Fruit fly (Drosophila melanogaster) whole organism, embryonic: Measurements from ENCODE around the gene CG14439.

Experiments used
- B-H2 ChIP-seq: fragments of 200-800 bp; sonication (Bioruptor generic); optimal IDR thresholded peaks from 2 replicates; lab custom pipeline; 2018; ENCODE audit warnings: missing biosample characterization, mild to moderate bottlenecking, missing genetic modification characterization
- CG10267 ChIP-seq: fragments of 200-800 bp; sonication (Bioruptor generic); optimal IDR thresholded peaks from 2 replicates; lab custom pipeline; 2018; ENCODE audit warnings: missing biosample characterization, mild to moderate bottlenecking, missing genetic modification characterization, moderate library complexity
- CG10979 ChIP-seq: fragments of 200-800 bp; sonication (Bioruptor generic); optimal IDR thresholded peaks from 2 replicates; lab custom pipeline; 2018; ENCODE audit warnings: missing biosample characterization, mild to moderate bottlenecking, missing genetic modification characterization, moderate library complexity
- CG13123 ChIP-seq: fragments of 200-800 bp; sonication (Bioruptor generic); optimal IDR thresholded peaks from 2 replicates; lab custom pipeline; 2016; ENCODE audit warnings: missing biosample characterization, missing genetic modification characterization
- CG13894 ChIP-seq: fragments of 200-800 bp; sonication (Bioruptor generic); optimal IDR thresholded peaks from 3 replicates; lab custom pipeline; 2018; ENCODE audit warnings: missing biosample characterization, mild to moderate bottlenecking, missing genetic modification characterization, moderate library complexity
- CG14965 ChIP-seq: fragments of 200-800 bp; sonication (Bioruptor generic); optimal IDR thresholded peaks from 2 replicates; lab custom pipeline; 2016; ENCODE audit warnings: missing biosample characterization, missing genetic modification characterization, borderline replicate concordance
- CG15601 ChIP-seq: fragments of 200-800 bp; sonication (Bioruptor generic); optimal IDR thresholded peaks from 3 replicates; lab custom pipeline; 2019; ENCODE audit warnings: missing biosample characterization, mild to moderate bottlenecking, missing genetic modification characterization, moderate library complexity
- CG17829 ChIP-seq: fragments of 200-800 bp; optimal IDR thresholded peaks from 2 replicates; lab custom pipeline; 2019; ENCODE audit warnings: missing biosample characterization, mild to moderate bottlenecking, missing genetic modification characterization, moderate library complexity
- CG18011 ChIP-seq: fragments of 200-800 bp; sonication (Bioruptor generic); optimal IDR thresholded peaks from 2 replicates; lab custom pipeline; 2017; ENCODE audit warnings: missing biosample characterization, missing genetic modification characterization, mild to moderate bottlenecking, moderate library complexity, missing genotype
- CG3281 ChIP-seq: fragments of 200-800 bp; sonication (Bioruptor generic); optimal IDR thresholded peaks from 3 replicates; lab custom pipeline; 2017; ENCODE audit warnings: missing biosample characterization, mild to moderate bottlenecking, missing genetic modification characterization
- CG4360 ChIP-seq: fragments of 200-800 bp; sonication (Bioruptor generic); IDR thresholded peaks from 2 replicates; pipeline ENCODE4 v1.3.6; 2022; ENCODE audit warnings: missing biosample characterization, missing genetic modification characterization
- CG6765 ChIP-seq: fragments of 200-800 bp; sonication (Bioruptor generic); optimal IDR thresholded peaks from 3 replicates; lab custom pipeline; 2017; ENCODE audit warnings: missing biosample characterization, mild to moderate bottlenecking, missing genetic modification characterization
- CG7372 ChIP-seq: fragments of 200-800 bp; sonication (Bioruptor generic); IDR thresholded peaks from 2 replicates; pipeline ENCODE4 v1.3.6; 2022; ENCODE audit warnings: missing biosample characterization, missing genetic modification characterization
- CG8359 ChIP-seq: fragments of 200-800 bp; sonication (Bioruptor generic); optimal IDR thresholded peaks from 2 replicates; lab custom pipeline; 2017; ENCODE audit warnings: missing biosample characterization, mild to moderate bottlenecking, missing genetic modification characterization, borderline replicate concordance
- CG8944 ChIP-seq: fragments of 200-800 bp; sonication (Bioruptor generic); optimal IDR thresholded peaks from 3 replicates; lab custom pipeline; 2016; ENCODE audit warnings: missing biosample characterization, missing genetic modification characterization
- CTCF ChIP-seq: fragments of 200-800 bp; sonication (Bioruptor generic); optimal IDR thresholded peaks from 2 replicates; lab custom pipeline; 2017; ENCODE audit warnings: missing biosample characterization, mild to moderate bottlenecking, missing genetic modification characterization, moderate library complexity
- CkIIα-i1 ChIP-seq: fragments of 200-800 bp; sonication (Bioruptor generic); IDR thresholded peaks from 2 replicates; pipeline ENCODE4 v1.3.6; 2022; ENCODE audit warnings: missing biosample characterization, missing genetic modification characterization
- D19A ChIP-seq: fragments of 200-800 bp; optimal IDR thresholded peaks from 3 replicates; lab custom pipeline; 2019; ENCODE audit warnings: missing biosample characterization, mild to moderate bottlenecking, missing genetic modification characterization, moderate library complexity
- Dad ChIP-seq: fragments of 200-800 bp; sonication (Bioruptor generic); optimal IDR thresholded peaks from 3 replicates; lab custom pipeline; 2016; ENCODE audit warnings: missing biosample characterization, missing genetic modification characterization
- E2f1 ChIP-seq: fragments of 200-800 bp; sonication (Bioruptor generic); IDR thresholded peaks from 2 replicates; pipeline ENCODE4 v1.3.6; 2022; ENCODE audit warnings: missing biosample characterization, missing genetic modification characterization
- Hr39 ChIP-seq: fragments of >200 bp; optimal IDR thresholded peaks from 2 replicates; lab custom pipeline; 2017
- Lhr ChIP-seq: fragments of 200-800 bp; sonication (Bioruptor generic); optimal IDR thresholded peaks from 3 replicates; lab custom pipeline; 2017; ENCODE audit warnings: mild to moderate bottlenecking, missing biosample characterization, missing genetic modification reagents, missing genetic modification characterization
- Lim3 ChIP-seq: fragments of 200-800 bp; sonication (Bioruptor generic); IDR thresholded peaks from 2 replicates; pipeline ENCODE4 v1.3.6; 2022; ENCODE audit warnings: missing biosample characterization, missing genetic modification characterization
- Lpt ChIP-seq: fragments of >200 bp; optimal IDR thresholded peaks from 2 replicates; lab custom pipeline; 2018; ENCODE audit warnings: missing biosample characterization, missing genetic modification characterization
- MTF-1 ChIP-seq: fragments of 200-800 bp; sonication (Bioruptor generic); optimal IDR thresholded peaks from 2 replicates; lab custom pipeline; 2018; ENCODE audit warnings: missing biosample characterization, mild to moderate bottlenecking, missing genetic modification characterization, borderline replicate concordance
- Meics ChIP-seq: fragments of 200-800 bp; sonication (Bioruptor generic); optimal IDR thresholded peaks from 2 replicates; lab custom pipeline; 2017; ENCODE audit warnings: missing biosample characterization, mild to moderate bottlenecking, missing genetic modification characterization
- Myb ChIP-seq: fragments of 200-800 bp; sonication (Bioruptor generic); optimal IDR thresholded peaks from 2 replicates; lab custom pipeline; 2016; ENCODE audit warnings: missing biosample characterization, missing genetic modification characterization
- Poxn ChIP-seq: fragments of 200-800 bp; sonication (Bioruptor generic); IDR thresholded peaks from 2 replicates; pipeline ENCODE4 v1.3.6; 2022; ENCODE audit warnings: missing biosample characterization, missing genetic modification characterization
- YL-1 ChIP-seq: fragments of 200-800 bp; sonication (Bioruptor generic); optimal IDR thresholded peaks from 3 replicates; lab custom pipeline; 2017; ENCODE audit warnings: missing biosample characterization, mild to moderate bottlenecking, missing genetic modification characterization
- ab ChIP-seq: fragments of 200-800 bp; sonication (Bioruptor generic); optimal IDR thresholded peaks from 2 replicates; lab custom pipeline; 2016; ENCODE audit warnings: missing biosample characterization, missing genetic modification characterization
- ap ChIP-seq: fragments of 200-800 bp; sonication (Bioruptor generic); IDR thresholded peaks from 2 replicates; pipeline ENCODE4 v1.3.6; 2022; ENCODE audit warnings: missing biosample characterization, missing genetic modification characterization
- bab2 ChIP-seq: fragments of 200-800 bp; sonication (Bioruptor generic); optimal IDR thresholded peaks from 2 replicates; lab custom pipeline; 2016; ENCODE audit warnings: missing biosample characterization, missing genetic modification characterization
- croc ChIP-seq: fragments of 200-800 bp; sonication (Bioruptor generic); conservative IDR thresholded peaks from 3 replicates; pipeline ENCODE4 v1.3.6; 2022; ENCODE audit warnings: missing biosample characterization, missing genetic modification characterization
- dati ChIP-seq: fragments of 200-800 bp; sonication (Bioruptor generic); IDR thresholded peaks from 2 replicates; pipeline ENCODE4 v1.3.6; 2022; ENCODE audit warnings: missing biosample characterization, missing genetic modification characterization
- dm ChIP-seq: fragments of 200-800 bp; sonication (Bioruptor generic); optimal IDR thresholded peaks from 3 replicates; lab custom pipeline; 2016; ENCODE audit warnings: missing biosample characterization, missing genetic modification characterization
- emc ChIP-seq: fragments of 200-800 bp; sonication (Bioruptor generic); optimal IDR thresholded peaks from 2 replicates; lab custom pipeline; 2016; ENCODE audit warnings: missing biosample characterization, missing genetic modification characterization
- en ChIP-seq: fragments of 200-800 bp; sonication (Bioruptor generic); optimal IDR thresholded peaks from 2 replicates; lab custom pipeline; 2016; ENCODE audit warnings: missing biosample characterization, missing genetic modification characterization
- hb ChIP-seq: fragments of 200-800 bp; sonication (Bioruptor generic); IDR thresholded peaks from 3 replicates; pipeline ENCODE4 v1.3.6; 2022; ENCODE audit warnings: missing biosample characterization, missing genetic modification characterization; ENCODE audit not compliant: partially characterized antibody
- ken ChIP-seq: fragments of 200-800 bp; sonication (Bioruptor generic); IDR thresholded peaks from 3 replicates; pipeline ENCODE4 v1.3.6; 2022; ENCODE audit warnings: missing biosample characterization, missing genetic modification characterization
- lab ChIP-seq: fragments of 200-800 bp; sonication (Bioruptor generic); optimal IDR thresholded peaks from 3 replicates; lab custom pipeline; 2017; ENCODE audit warnings: missing biosample characterization, missing genetic modification characterization, mild to moderate bottlenecking, moderate library complexity, missing genetic modification reagents
- oc ChIP-seq: fragments of 200-800 bp; sonication (Bioruptor generic); optimal IDR thresholded peaks from 2 replicates; lab custom pipeline; 2018; ENCODE audit warnings: missing biosample characterization, mild to moderate bottlenecking, missing genetic modification characterization, moderate library complexity
- peb ChIP-seq: fragments of 200-800 bp; sonication (Bioruptor generic); IDR thresholded peaks from 2 replicates; pipeline ENCODE4 v1.3.6; 2022; ENCODE audit warnings: missing biosample characterization, missing genetic modification characterization
- ranshi ChIP-seq: fragments of 200-800 bp; sonication (Bioruptor generic); IDR thresholded peaks from 2 replicates; pipeline ENCODE4 v1.3.6; 2022; ENCODE audit warnings: missing biosample characterization, missing genetic modification characterization
- seq ChIP-seq: fragments of 200-800 bp; sonication (Bioruptor generic); IDR thresholded peaks from 2 replicates; pipeline ENCODE4 v1.3.6; 2022; ENCODE audit warnings: missing biosample characterization, missing genetic modification characterization
- slp2 ChIP-seq: fragments of 200-800 bp; sonication (Bioruptor generic); optimal IDR thresholded peaks from 2 replicates; lab custom pipeline; 2016; ENCODE audit warnings: missing biosample characterization, missing genetic modification characterization
- trh ChIP-seq: fragments of 200-800 bp; sonication (Bioruptor generic); optimal IDR thresholded peaks from 2 replicates; lab custom pipeline; 2016; ENCODE audit warnings: missing biosample characterization, missing genetic modification characterization
- ttk ChIP-seq: fragments of 200-800 bp; sonication (Bioruptor generic); IDR thresholded peaks from 2 replicates; pipeline ENCODE4 v2.1.2; 2022; ENCODE audit warnings: missing biosample characterization, missing genetic modification characterization
- tx ChIP-seq: fragments of 200-800 bp; sonication (Bioruptor generic); optimal IDR thresholded peaks from 2 replicates; lab custom pipeline; 2016; ENCODE audit warnings: missing biosample characterization, missing genetic modification characterization
- zen2 ChIP-seq: fragments of 200-800 bp; sonication (Bioruptor generic); IDR thresholded peaks from 3 replicates; pipeline ENCODE4 v1.3.6; 2022; ENCODE audit warnings: missing biosample characterization, missing genetic modification characterization; ENCODE audit not compliant: partially characterized antibody
- zfh1 ChIP-seq: fragments of 200-800 bp; sonication (Bioruptor generic); IDR thresholded peaks from 3 replicates; pipeline ENCODE4 v1.3.6; 2022; ENCODE audit warnings: missing biosample characterization, missing genetic modification characterization

Gene CG14439

DNA sequence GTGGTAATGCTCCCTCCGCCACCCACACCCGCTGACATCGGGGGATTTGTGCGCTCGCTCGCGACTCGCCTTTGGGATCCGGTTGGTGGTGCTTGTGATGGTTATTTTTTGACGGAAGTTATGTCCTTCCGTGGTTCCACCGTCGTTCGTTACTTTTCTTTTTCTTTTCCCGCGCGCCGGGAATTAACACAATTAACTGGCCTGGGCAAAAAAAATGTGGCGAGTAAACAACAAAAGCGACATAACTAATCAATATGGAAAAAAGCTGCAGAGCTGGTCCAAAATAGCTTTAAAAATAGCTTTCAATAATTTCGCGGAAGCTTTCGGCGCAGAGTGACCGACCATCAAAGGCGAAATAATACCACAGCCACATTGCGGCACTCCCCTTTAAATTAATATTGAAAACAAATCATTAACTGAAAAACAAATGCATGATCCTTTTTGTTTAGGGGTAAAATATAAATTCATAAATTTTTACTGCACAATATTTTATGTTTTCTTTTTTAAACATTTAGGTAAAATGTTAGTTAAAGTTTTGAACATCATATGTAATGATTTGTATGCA lies 49.0 kb upstream of the CG14439 start, which contains the start of gene CG14440 (continued):
- TF ChIP-seq hb (GFP tag; lab: Robert Waterston, UW) (no peak), YL-1 (GFP tag; lab: Kevin White, UChicago) (peak; percentile 54), CG7372 (no peak), seq (GFP tag; lab: Robert Waterston, UW) (peak; percentile 35; the same call in 1 of the 2 replicates), B-H2 (GFP tag; lab: Kevin White, UChicago) (no peak), CG15601 (tag; lab: Kevin White, UChicago) (peak; percentile 30), zen2 (GFP tag; lab: Robert Waterston, UW) (no peak), Lhr (GFP tag; lab: Kevin White, UChicago) (peak; percentile 7), ttk (GFP tag; lab: Robert Waterston, UW) (no peak), ab (no peak), Meics (GFP tag; lab: Kevin White, UChicago) (no peak)

DNA sequence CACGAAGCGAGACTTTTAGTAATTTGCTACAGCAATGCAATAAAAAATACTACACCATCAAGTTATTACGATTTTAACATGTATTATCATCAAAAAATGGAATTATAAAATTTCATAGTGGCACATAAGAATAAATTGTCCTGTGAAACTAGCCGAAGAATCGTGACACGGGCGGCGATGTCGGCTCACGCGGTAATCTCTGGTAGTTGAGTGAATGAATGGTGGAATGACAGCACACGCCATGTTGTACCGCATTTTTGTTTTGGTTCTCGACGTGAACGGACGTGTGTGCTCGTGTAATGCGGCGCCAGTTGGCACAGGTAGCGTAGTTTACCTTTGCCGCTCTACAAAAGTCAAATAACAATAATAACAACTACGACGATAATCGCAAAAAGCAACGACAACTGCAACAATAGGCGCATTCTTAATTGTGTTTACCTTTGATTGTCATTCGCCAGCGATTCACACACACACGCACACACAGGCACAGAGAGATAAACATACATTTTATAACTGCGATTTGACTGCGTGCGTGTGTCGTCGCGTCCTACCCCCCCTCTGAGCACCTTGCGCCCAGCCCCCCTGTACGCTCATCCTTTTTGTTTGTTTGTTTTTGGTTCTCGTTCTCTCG lies 48.0 kb upstream of the CG14439 start, which contains the start of gene CG14441:
CG14441 (plus strand) TSS at position 254 of the 631 bp plus-strand sequence.
- no peak for TF ChIP-seq oc (tag; lab: Kevin White, UChicago)
- TF ChIP-seq croc (GFP tag; lab: Robert Waterston, UW), result no peak
- no peak for TF ChIP-seq CkIIα-i1 (GFP tag; lab: Robert Waterston, UW)
- TF ChIP-seq ken, result no peak
- peak; percentile 78 for TF ChIP-seq CG3281 (GFP tag; lab: Kevin White, UChicago)
- no peak for TF ChIP-seq Lpt
- TF ChIP-seq CG13894 (tag; lab: Kevin White, UChicago), result peak; percentile 77
- TF ChIP-seq CG17829 (tag; lab: Kevin White, UChicago), result peak; percentile 47
- peak; percentile 75 for TF ChIP-seq lab (GFP tag; lab: Kevin White, UChicago)
- peak; percentile 42 for TF ChIP-seq CG10267 (tag; lab: Kevin White, UChicago)
- TF ChIP-seq ranshi (GFP tag; lab: Robert Waterston, UW), result no peak
- TF ChIP-seq CG18011 (GFP tag; lab: Kevin White, UChicago), result peak; percentile 0
- no peak for TF ChIP-seq Hr39 (lab: Kevin White, UChicago)
- no peak for TF ChIP-seq en (GFP tag; lab: Kevin White, UChicago)
- no peak for TF ChIP-seq tx (GFP tag; lab: Kevin White, UChicago)
- TF ChIP-seq CG4360 (GFP tag; lab: Robert Waterston, UW), result no peak
- TF ChIP-seq E2f1, result no peak
- peak; percentile 42 for TF ChIP-seq CG10979 (tag; lab: Kevin White, UChicago)
- TF ChIP-seq dati (GFP tag; lab: Robert Waterston, UW), result no peak
- TF ChIP-seq Lim3 (GFP tag; lab: Robert Waterston, UW), result no peak
- TF ChIP-seq Myb (GFP tag; lab: Kevin White, UChicago), result peak; percentile 4
- no peak for TF ChIP-seq CG8944 (GFP tag; lab: Kevin White, UChicago)
- no peak for TF ChIP-seq peb (GFP tag; lab: Robert Waterston, UW)
- TF ChIP-seq CG14965 (GFP tag; lab: Kevin White, UChicago), result no peak
- no peak for TF ChIP-seq CG6765 (GFP tag; lab: Kevin White, UChicago)
- TF ChIP-seq slp2 (GFP tag; lab: Kevin White, UChicago), result no peak
- TF ChIP-seq trh, result no peak
- TF ChIP-seq ap, result no peak
- TF ChIP-seq CG8359 (GFP tag; lab: Kevin White, UChicago), result no peak
- TF ChIP-seq bab2 (GFP tag; lab: Kevin White, UChicago), result peak; percentile 17
- TF ChIP-seq CG13123, result no peak
- no peak for TF ChIP-seq Poxn
- TF ChIP-seq Dad (GFP tag; lab: Kevin White, UChicago), result peak; percentile 62
- TF ChIP-seq D19A (tag; lab: Kevin White, UChicago), result peak; percentile 34
- peak; percentile 64 for TF ChIP-seq dm (GFP tag; lab: Kevin White, UChicago)
- peak; percentile 41 for TF ChIP-seq MTF-1
- TF ChIP-seq zfh1 (GFP tag; lab: Robert Waterston, UW), result no peak; the same call in 2 of the 3 replicates
- TF ChIP-seq CTCF (GFP tag; lab: Kevin White, UChicago), result no peak
- TF ChIP-seq emc, result no peak
